Worm (Caenorhabditis elegans) whole organism, L1 larva: ENCODE measurements around the gene xbx-6.

Experiments
- C04F5.9 ChIP-seq: sonication (generic microtip); optimal IDR thresholded peaks from 2 replicates; lab custom pipeline; 2016; ENCODE audit warnings: missing genetic modification characterization, missing compliant biosample characterization
- C16A3.4 ChIP-seq: fragments of 150-350 bp; optimal IDR thresholded peaks from 2 replicates; lab custom pipeline; 2014; ENCODE audit warnings: missing biosample characterization, missing genetic modification characterization
- Y116A8C.19 ChIP-seq: sonication (generic microtip); optimal IDR thresholded peaks from 2 replicates; lab custom pipeline; 2016; ENCODE audit warnings: missing compliant biosample characterization, missing genetic modification characterization, borderline replicate concordance
- ama-1 ChIP-seq: fragments of 150-350 bp; optimal IDR thresholded peaks from 2 replicates; lab custom pipeline; 2014
- blmp-1 ChIP-seq: fragments of 150-350 bp; optimal IDR thresholded peaks from 2 replicates; lab custom pipeline; 2014; ENCODE audit warnings: missing biosample characterization, missing genetic modification characterization
- ceh-8 ChIP-seq: fragments of 200-800 bp; sonication (Bioruptor generic); optimal IDR thresholded peaks from 2 replicates; lab custom pipeline; 2018; ENCODE audit warnings: mild to moderate bottlenecking, missing genetic modification characterization, moderate library complexity, missing compliant biosample characterization
- ceh-82 ChIP-seq, 3 experiments: fragments of 150-350 bp in 1 of 3; sonication (generic microtip) in 2 of 3; optimal IDR thresholded peaks; 2 replicates each; lab custom pipeline; 2014 to 2017; ENCODE audit warnings: missing biosample characterization in 3 of 3, missing genetic modification characterization in 3 of 3
- ceh-90 ChIP-seq: sonication (generic microtip); optimal IDR thresholded peaks from 2 replicates; lab custom pipeline; 2016; ENCODE audit warnings: missing genetic modification characterization, missing compliant biosample characterization
- ces-1 ChIP-seq: fragments of 150-350 bp; optimal IDR thresholded peaks from 2 replicates; lab custom pipeline; 2014; ENCODE audit warnings: missing biosample characterization, missing genetic modification reagents, missing genetic modification characterization
- dsc-1 ChIP-seq: sonication (generic microtip); optimal IDR thresholded peaks from 2 replicates; lab custom pipeline; 2016; ENCODE audit warnings: mild to moderate bottlenecking, missing genetic modification characterization, missing compliant biosample characterization
- efl-3 ChIP-seq: fragments of 200-800 bp; sonication (Bioruptor generic); optimal IDR thresholded peaks from 2 replicates; lab custom pipeline; 2018; ENCODE audit warnings: mild to moderate bottlenecking, missing genetic modification characterization, missing compliant biosample characterization
- egl-27 ChIP-seq, 2 experiments: fragments of 150-350 bp in 1 of 2; sonication (generic microtip); optimal IDR thresholded peaks; 3 replicates each; lab custom pipeline; 2017 to 2018; ENCODE audit warnings: missing biosample characterization in 2 of 2, missing genetic modification characterization in 2 of 2, missing genetic modification reagents in 2 of 2
- elt-2 ChIP-seq: sonication (generic microtip); optimal IDR thresholded peaks from 2 replicates; lab custom pipeline; 2016; ENCODE audit warnings: missing genetic modification characterization, mild to moderate bottlenecking, inconsistent platforms, missing compliant biosample characterization, missing genetic modification reagents
- ets-5 ChIP-seq: fragments of 200-800 bp; sonication (Bioruptor generic); IDR thresholded peaks from 2 replicates; pipeline ENCODE4 v1.3.6; 2022; ENCODE audit warnings: missing genetic modification characterization, missing compliant biosample characterization
- fkh-10 ChIP-seq: sonication (generic microtip); optimal IDR thresholded peaks from 2 replicates; lab custom pipeline; 2017; ENCODE audit warnings: missing biosample characterization, missing genetic modification reagents, missing genetic modification characterization
- fkh-8 ChIP-seq: sonication (generic microtip); optimal IDR thresholded peaks from 2 replicates; lab custom pipeline; 2016; ENCODE audit warnings: mild to moderate bottlenecking, missing genetic modification characterization, missing compliant biosample characterization
- grh-1 ChIP-seq: fragments of 200-800 bp; sonication (Bioruptor generic); IDR thresholded peaks from 2 replicates; pipeline ENCODE4 v1.3.6; 2022; ENCODE audit warnings: missing genetic modification reagents, missing genetic modification characterization, missing compliant biosample characterization
- hlh-17 ChIP-seq: fragments of 200-800 bp; sonication (Bioruptor generic); optimal IDR thresholded peaks from 2 replicates; lab custom pipeline; 2018; ENCODE audit warnings: missing genetic modification characterization, mild to moderate bottlenecking, missing compliant biosample characterization, moderate library complexity, borderline replicate concordance
- hpl-2 ChIP-seq: fragments of 150-350 bp; optimal IDR thresholded peaks from 2 replicates; lab custom pipeline; 2014; ENCODE audit warnings: missing biosample characterization, missing genetic modification reagents, missing genetic modification characterization
- isw-1 ChIP-seq: fragments of 200-800 bp; sonication (Bioruptor generic); IDR thresholded peaks from 2 replicates; pipeline ENCODE4 v1.3.6; 2022; ENCODE audit warnings: missing genetic modification characterization, missing compliant biosample characterization
- jun-1 ChIP-seq: fragments of 150-350 bp; optimal IDR thresholded peaks from 2 replicates; lab custom pipeline; 2014; ENCODE audit warnings: missing biosample characterization, missing genetic modification reagents, missing genetic modification characterization
- lin-13 ChIP-seq: fragments of 150-350 bp; optimal IDR thresholded peaks from 2 replicates; lab custom pipeline; 2014; ENCODE audit warnings: missing biosample characterization, missing genetic modification reagents, missing genetic modification characterization
- lin-15B ChIP-seq: fragments of 150-350 bp; sonication (generic microtip); optimal IDR thresholded peaks from 3 replicates; lab custom pipeline; 2014; ENCODE audit warnings: missing biosample characterization, missing genetic modification characterization
- lsy-2 ChIP-seq, 2 experiments: fragments of 150-350 bp; optimal IDR thresholded peaks; 2 replicates each; lab custom pipeline; 2014; ENCODE audit warnings: missing biosample characterization in 2 of 2, missing genetic modification characterization in 2 of 2
- mab-9 ChIP-seq: fragments of 200-800 bp; sonication (Bioruptor generic); IDR thresholded peaks from 2 replicates; pipeline ENCODE4 v1.3.6; 2022; ENCODE audit warnings: missing genetic modification reagents, missing genetic modification characterization, missing compliant biosample characterization
- mef-2 ChIP-seq: fragments of 150-350 bp; optimal IDR thresholded peaks from 2 replicates; lab custom pipeline; 2014; ENCODE audit warnings: missing biosample characterization, missing genetic modification characterization
- nhr-11 ChIP-seq: fragments of 150-350 bp; optimal IDR thresholded peaks from 2 replicates; lab custom pipeline; 2014; ENCODE audit warnings: missing biosample characterization, missing genetic modification characterization
- nhr-12 ChIP-seq: sonication (generic microtip); optimal IDR thresholded peaks from 2 replicates; lab custom pipeline; 2017; ENCODE audit warnings: missing biosample characterization, missing genetic modification characterization
- nhr-19 ChIP-seq: fragments of 200-800 bp; sonication (Bioruptor generic); conservative IDR thresholded peaks from 2 replicates; pipeline ENCODE4 v1.3.6; 2022; ENCODE audit warnings: missing genetic modification characterization, missing compliant biosample characterization
- nhr-20 ChIP-seq: sonication (generic microtip); optimal IDR thresholded peaks from 2 replicates; lab custom pipeline; 2016; ENCODE audit warnings: mild to moderate bottlenecking, missing genetic modification characterization, missing compliant biosample characterization
- nhr-237 ChIP-seq: fragments of 150-350 bp; optimal IDR thresholded peaks from 2 replicates; lab custom pipeline; 2014; ENCODE audit warnings: missing biosample characterization, missing genetic modification characterization
- nhr-47 ChIP-seq: sonication (generic microtip); optimal IDR thresholded peaks from 2 replicates; lab custom pipeline; 2016; ENCODE audit warnings: mild to moderate bottlenecking, missing genetic modification characterization, moderate library complexity, missing compliant biosample characterization
- nhr-77 ChIP-seq: fragments of 150-350 bp; optimal IDR thresholded peaks from 2 replicates; lab custom pipeline; 2014; ENCODE audit warnings: missing biosample characterization, missing genetic modification characterization
- nhr-84 ChIP-seq: sonication (generic microtip); optimal IDR thresholded peaks from 2 replicates; lab custom pipeline; 2017; ENCODE audit warnings: missing biosample characterization, missing genetic modification characterization
- pag-3 ChIP-seq: sonication (generic microtip); optimal IDR thresholded peaks from 2 replicates; lab custom pipeline; 2017; ENCODE audit warnings: missing genetic modification characterization, mild to moderate bottlenecking, missing compliant biosample characterization, antibody characterized with exemption, borderline replicate concordance; ENCODE audit not compliant: insufficient read depth
- pqm-1 ChIP-seq: sonication (generic microtip); optimal IDR thresholded peaks from 3 replicates; lab custom pipeline; 2017; ENCODE audit warnings: missing biosample characterization, missing genetic modification characterization
- rnt-1 ChIP-seq: sonication (generic microtip); optimal IDR thresholded peaks from 2 replicates; lab custom pipeline; 2016; ENCODE audit warnings: mild to moderate bottlenecking, missing genetic modification characterization, moderate library complexity, missing compliant biosample characterization
- snpc-4 ChIP-seq: fragments of 150-350 bp; optimal IDR thresholded peaks from 2 replicates; lab custom pipeline; 2014; ENCODE audit warnings: missing biosample characterization, missing genetic modification characterization
- sox-4 ChIP-seq: sonication (generic microtip); optimal IDR thresholded peaks from 2 replicates; lab custom pipeline; 2016; ENCODE audit warnings: missing genetic modification characterization, missing compliant biosample characterization
- sup-37 ChIP-seq: fragments of 200-800 bp; sonication (Bioruptor generic); optimal IDR thresholded peaks from 2 replicates; lab custom pipeline; 2018; ENCODE audit warnings: mild to moderate bottlenecking, missing genetic modification characterization, missing compliant biosample characterization
- swsn-7 ChIP-seq: sonication (generic microtip); optimal IDR thresholded peaks from 2 replicates; lab custom pipeline; 2016; ENCODE audit warnings: missing genetic modification characterization, missing compliant biosample characterization
- tlp-1 ChIP-seq: fragments of 150-350 bp; optimal IDR thresholded peaks from 2 replicates; lab custom pipeline; 2014; ENCODE audit warnings: missing biosample characterization, missing genetic modification characterization
- unc-130 ChIP-seq: fragments of 150-350 bp; optimal IDR thresholded peaks from 2 replicates; lab custom pipeline; 2017; ENCODE audit warnings: missing biosample characterization, missing genetic modification characterization, inconsistent platforms
- unc-30 ChIP-seq: sonication (generic microtip); optimal IDR thresholded peaks from 2 replicates; lab custom pipeline; 2017; ENCODE audit warnings: missing biosample characterization, missing genetic modification characterization
- unc-62 ChIP-seq: fragments of 150-350 bp; optimal IDR thresholded peaks from 2 replicates; lab custom pipeline; 2014; ENCODE audit warnings: missing biosample characterization, missing genetic modification reagents, missing genetic modification characterization
- vab-15 ChIP-seq: sonication (generic microtip); optimal IDR thresholded peaks from 2 replicates; lab custom pipeline; 2017; ENCODE audit warnings: missing genotype, mild to moderate bottlenecking, missing genetic modification characterization, missing compliant biosample characterization
- xbp-1 ChIP-seq: sonication (generic microtip); optimal IDR thresholded peaks from 2 replicates; lab custom pipeline; 2016; ENCODE audit warnings: missing genetic modification characterization, missing compliant biosample characterization
- zag-1 ChIP-seq: fragments of 150-350 bp; optimal IDR thresholded peaks from 2 replicates; lab custom pipeline; 2014; ENCODE audit warnings: missing biosample characterization, missing genetic modification characterization
- ztf-11 ChIP-seq, 2 experiments: sonication (generic microtip); optimal IDR thresholded peaks; 2 replicates each; lab custom pipeline; 2016 to 2017; ENCODE audit warnings: missing genetic modification characterization in 2 of 2, missing biosample characterization in 1 of 2, missing compliant biosample characterization in 1 of 2
- ztf-4 ChIP-seq: fragments of 150-350 bp; optimal IDR thresholded peaks from 2 replicates; lab custom pipeline; 2014; ENCODE audit warnings: missing biosample characterization, missing genetic modification characterization

Gene xbx-6

ce11 chrV:9716397-9716796 is 13.5 kb downstream of the xbx-6 start, which contains the start of gene str-188:
TSS of gene str-188 (plus strand) at chrV:9716697.
- no peak for TF ChIP-seq tlp-1 (tag; lab: Kevin White, UChicago)
- TF ChIP-seq mef-2 (tag; lab: Kevin White, UChicago) = no peak
- no peak for TF ChIP-seq unc-62 (GFP tag; lab: Kevin White, UChicago)
- TF ChIP-seq sox-4 = no peak
- TF ChIP-seq Y116A8C.19 (tag; lab: Kevin White, UChicago) = no peak
- no peak for TF ChIP-seq fkh-10
- no peak for TF ChIP-seq lsy-2 (tag; optimal IDR thresholded peaks at IDR 0.05; lab: Kevin White, UChicago)
- no peak for TF ChIP-seq rnt-1 (tag; lab: Kevin White, UChicago)
- TF ChIP-seq nhr-19 (GFP tag; lab: Robert Waterston, UW) = no peak
- no peak for TF ChIP-seq C16A3.4 (tag; lab: Kevin White, UChicago)
- no peak for TF ChIP-seq nhr-20 (tag; lab: Kevin White, UChicago)
- no peak for TF ChIP-seq lin-15B

- TF ChIP-seq ztf-4 (tag; lab: Kevin White, UChicago) (no peak), pag-3 (no peak), lsy-2 (tag; optimal IDR thresholded peaks at IDR 0.05; lab: Kevin White, UChicago) (peak in 1 of 2 experiments; percentile 49), zag-1 (no peak), rnt-1 (tag; lab: Kevin White, UChicago) (no peak), mef-2 (tag; lab: Kevin White, UChicago) (no peak), ceh-8 (GFP tag; lab: Kevin White, UChicago) (no peak), blmp-1 (tag; lab: Kevin White, UChicago) (peak; percentile 25), vab-15 (tag; lab: Kevin White, UChicago) (no peak), nhr-11 (tag; lab: Kevin White, UChicago) (no peak), unc-30 (no peak), lin-13 (GFP tag; lab: Kevin White, UChicago) (no peak), nhr-47 (tag; lab: Kevin White, UChicago) (no peak), ztf-11 (tag; optimal IDR thresholded peaks at IDR 0.05; lab: Kevin White, UChicago) (no peak), ceh-90 (no peak), grh-1 (GFP tag; lab: Robert Waterston, UW) (no peak), egl-27 (tag; optimal IDR thresholded peaks at IDR 0.05; lab: Kevin White, UChicago) (no peak), fkh-8 (tag; lab: Kevin White, UChicago) (no peak), isw-1 (GFP tag; lab: Robert Waterston, UW) (no peak), lin-15B (no peak), pqm-1 (tag; lab: Kevin White, UChicago) (no peak), dsc-1 (tag; lab: Kevin White, UChicago) (no peak), unc-130 (tag; lab: Kevin White, UChicago) (no peak), jun-1 (tag; lab: Kevin White, UChicago) (no peak), Y116A8C.19 (tag; lab: Kevin White, UChicago) (no peak), nhr-77 (tag; lab: Kevin White, UChicago) (no peak), ceh-82 (tag; optimal IDR thresholded peaks at IDR 0.05; lab: Kevin White, UChicago) (no peak), nhr-237 (tag; lab: Kevin White, UChicago) (no peak), ets-5 (no peak), nhr-84 (tag; lab: Kevin White, UChicago) (no peak), elt-2 (tag; lab: Kevin White, UChicago) (no peak), nhr-19 (GFP tag; lab: Robert Waterston, UW) (no peak), xbp-1 (tag; lab: Kevin White, UChicago) (no peak), mab-9 (no peak), hpl-2 (GFP tag; lab: Kevin White, UChicago) (no peak), nhr-20 (tag; lab: Kevin White, UChicago) (no peak), C04F5.9 (no peak), swsn-7 (no peak), nhr-12 (no peak), efl-3 (no peak), fkh-10 (no peak), snpc-4 (no peak), ces-1 (GFP tag; lab: Kevin White, UChicago) (no peak), ama-1 (no peak), hlh-17 (GFP tag; lab: Kevin White, UChicago) (no peak), sup-37 (GFP tag; lab: Kevin White, UChicago) (no peak)
Observed at ce11 chrV:9724021-9724671, 21.3 kb downstream of the xbx-6 start, which contains the start of gene slcr-46.3. TSS of gene slcr-46.3 (minus strand) at chrV:9724106.
